Worm (Caenorhabditis elegans) whole organism, late embryonic: ENCODE data around the gene F41G3.10.

Experiments used
- C08G9.2 ChIP-seq: sonication (generic microtip); optimal IDR thresholded peaks from 2 replicates; lab custom pipeline; 2016; ENCODE audit warnings: mild to moderate bottlenecking, missing genetic modification characterization, moderate library complexity, missing compliant biosample characterization
- F13H6.1 ChIP-seq: sonication (generic microtip); optimal IDR thresholded peaks from 2 replicates; lab custom pipeline; 2016; ENCODE audit warnings: missing genetic modification characterization, missing compliant biosample characterization
- K09A11.1 ChIP-seq: sonication (generic microtip); optimal IDR thresholded peaks from 2 replicates; lab custom pipeline; 2017; ENCODE audit warnings: antibody characterized with exemption, mild to moderate bottlenecking, missing genetic modification characterization, missing compliant biosample characterization; ENCODE audit not compliant: insufficient read depth
- T23F11.4 ChIP-seq: fragments of 200-800 bp; sonication (Bioruptor generic); optimal IDR thresholded peaks from 2 replicates; lab custom pipeline; 2018; ENCODE audit warnings: mild to moderate bottlenecking, missing genetic modification characterization, missing compliant biosample characterization
- ahr-1 ChIP-seq: sonication (generic microtip); optimal IDR thresholded peaks from 2 replicates; lab custom pipeline; 2016; ENCODE audit warnings: missing genetic modification characterization, missing compliant biosample characterization
- ama-1 ChIP-seq: fragments of 150-350 bp; optimal IDR thresholded peaks from 2 replicates; lab custom pipeline; 2014
- ceh-14 ChIP-seq: sonication (generic microtip); optimal IDR thresholded peaks from 2 replicates; lab custom pipeline; 2016; ENCODE audit warnings: missing genotype, missing genetic modification characterization, missing compliant biosample characterization
- ceh-18 ChIP-seq: sonication (generic microtip); optimal IDR thresholded peaks from 2 replicates; lab custom pipeline; 2016; ENCODE audit warnings: missing genetic modification characterization, missing compliant biosample characterization
- ceh-19 ChIP-seq: fragments of 200-800 bp; sonication (Bioruptor generic); optimal IDR thresholded peaks from 2 replicates; lab custom pipeline; 2018; ENCODE audit warnings: mild to moderate bottlenecking, missing genetic modification characterization, missing compliant biosample characterization
- ceh-2 ChIP-seq: sonication (generic microtip); optimal IDR thresholded peaks from 2 replicates; lab custom pipeline; 2016; ENCODE audit warnings: missing genotype, missing genetic modification characterization, missing compliant biosample characterization
- ceh-30 ChIP-seq: fragments of 150-350 bp; optimal IDR thresholded peaks from 2 replicates; lab custom pipeline; 2014; ENCODE audit warnings: missing biosample characterization, missing genetic modification characterization
- ceh-31 ChIP-seq: sonication (generic microtip); optimal IDR thresholded peaks from 2 replicates; lab custom pipeline; 2016; ENCODE audit warnings: missing genetic modification characterization, missing compliant biosample characterization
- ceh-34 ChIP-seq: sonication (generic microtip); optimal IDR thresholded peaks from 2 replicates; lab custom pipeline; 2016; ENCODE audit warnings: mild to moderate bottlenecking, missing genetic modification characterization, missing compliant biosample characterization
- ceh-45 ChIP-seq: fragments of 200-800 bp; sonication (Bioruptor generic); IDR thresholded peaks from 2 replicates; pipeline ENCODE4 v1.3.6; 2022; ENCODE audit warnings: missing genetic modification reagents, missing genetic modification characterization, missing compliant biosample characterization
- che-1 ChIP-seq: sonication (generic microtip); optimal IDR thresholded peaks from 2 replicates; lab custom pipeline; 2016; ENCODE audit warnings: mild to moderate bottlenecking, missing genetic modification characterization, missing compliant biosample characterization
- dve-1 ChIP-seq: sonication (generic microtip); optimal IDR thresholded peaks from 2 replicates; lab custom pipeline; 2017; ENCODE audit warnings: antibody characterized with exemption, mild to moderate bottlenecking, missing genetic modification characterization, missing compliant biosample characterization
- elt-2 ChIP-seq: sonication (generic microtip); optimal IDR thresholded peaks from 2 replicates; lab custom pipeline; 2016; ENCODE audit warnings: missing genetic modification reagents, missing genetic modification characterization, missing compliant biosample characterization
- elt-4 ChIP-seq: sonication (generic microtip); optimal IDR thresholded peaks from 2 replicates; lab custom pipeline; 2016; ENCODE audit warnings: missing genetic modification characterization, missing compliant biosample characterization
- ets-4 ChIP-seq: sonication (generic microtip); optimal IDR thresholded peaks from 2 replicates; lab custom pipeline; 2016; ENCODE audit warnings: missing genetic modification characterization, missing compliant biosample characterization
- eyg-1 ChIP-seq: sonication (generic microtip); optimal IDR thresholded peaks from 2 replicates; lab custom pipeline; 2016; ENCODE audit warnings: missing genotype, missing genetic modification characterization, missing compliant biosample characterization
- fkh-6 ChIP-seq: sonication (generic microtip); optimal IDR thresholded peaks from 2 replicates; lab custom pipeline; 2016; ENCODE audit warnings: missing genetic modification characterization, missing compliant biosample characterization
- hlh-15 ChIP-seq: sonication (generic microtip); optimal IDR thresholded peaks from 2 replicates; lab custom pipeline; 2016; ENCODE audit warnings: missing genetic modification characterization, missing compliant biosample characterization
- hlh-8 ChIP-seq: sonication (generic microtip); optimal IDR thresholded peaks from 2 replicates; lab custom pipeline; 2016; ENCODE audit warnings: missing genotype, missing genetic modification characterization, missing compliant biosample characterization
- lim-6 ChIP-seq: sonication (generic microtip); optimal IDR thresholded peaks from 2 replicates; lab custom pipeline; 2016; ENCODE audit warnings: missing genetic modification characterization, missing compliant biosample characterization
- mec-3 ChIP-seq: sonication (generic microtip); optimal IDR thresholded peaks from 2 replicates; lab custom pipeline; 2016; ENCODE audit warnings: borderline replicate concordance, missing genetic modification characterization, missing compliant biosample characterization
- nfya-1 ChIP-seq: sonication (generic microtip); optimal IDR thresholded peaks from 2 replicates; lab custom pipeline; 2017; ENCODE audit warnings: missing genetic modification characterization, mild to moderate bottlenecking, missing compliant biosample characterization, antibody characterized with exemption, moderate library complexity
- nhr-232 ChIP-seq: sonication (generic microtip); optimal IDR thresholded peaks from 2 replicates; lab custom pipeline; 2016; ENCODE audit warnings: missing genetic modification characterization, missing compliant biosample characterization
- odd-2 ChIP-seq: sonication (generic microtip); optimal IDR thresholded peaks from 2 replicates; lab custom pipeline; 2017; ENCODE audit warnings: antibody characterized with exemption, mild to moderate bottlenecking, missing genetic modification characterization, missing compliant biosample characterization
- pag-3 ChIP-seq: sonication (generic microtip); optimal IDR thresholded peaks from 2 replicates; lab custom pipeline; 2016; ENCODE audit warnings: missing compliant biosample characterization, missing genetic modification characterization, borderline replicate concordance
- pat-9 ChIP-seq: fragments of 200-800 bp; sonication (Bioruptor generic); optimal IDR thresholded peaks from 2 replicates; lab custom pipeline; 2018; ENCODE audit warnings: mild to moderate bottlenecking, missing genetic modification characterization, moderate library complexity, missing compliant biosample characterization
- pax-1 ChIP-seq: fragments of 150-350 bp; optimal IDR thresholded peaks from 2 replicates; lab custom pipeline; 2014; ENCODE audit warnings: missing biosample characterization, missing genetic modification characterization
- pha-2 ChIP-seq: sonication (generic microtip); optimal IDR thresholded peaks from 2 replicates; lab custom pipeline; 2017; ENCODE audit warnings: mild to moderate bottlenecking, missing genetic modification characterization, missing compliant biosample characterization
- pqm-1 ChIP-seq: sonication (generic microtip); optimal IDR thresholded peaks from 2 replicates; lab custom pipeline; 2016; ENCODE audit warnings: missing genetic modification characterization, missing compliant biosample characterization
- pros-1 ChIP-seq: fragments of 150-350 bp; optimal IDR thresholded peaks from 2 replicates; lab custom pipeline; 2014; ENCODE audit warnings: missing biosample characterization, missing genetic modification reagents, missing genetic modification characterization
- ref-2 ChIP-seq: sonication (generic microtip); optimal IDR thresholded peaks from 2 replicates; lab custom pipeline; 2016; ENCODE audit warnings: missing genetic modification characterization, missing compliant biosample characterization
- rnt-1 ChIP-seq: sonication (generic microtip); optimal IDR thresholded peaks from 2 replicates; lab custom pipeline; 2016; ENCODE audit warnings: missing genetic modification characterization, missing compliant biosample characterization
- sox-2 ChIP-seq: fragments of 200-800 bp; sonication (Bioruptor generic); IDR thresholded peaks from 2 replicates; pipeline ENCODE4 v1.3.6; 2022; ENCODE audit warnings: missing genetic modification reagents, missing genetic modification characterization, missing compliant biosample characterization
- sox-4 ChIP-seq: sonication (generic microtip); optimal IDR thresholded peaks from 2 replicates; lab custom pipeline; 2017; ENCODE audit warnings: mild to moderate bottlenecking, missing genetic modification characterization, inconsistent platforms, missing compliant biosample characterization
- syd-9 ChIP-seq: sonication (generic microtip); optimal IDR thresholded peaks from 2 replicates; lab custom pipeline; 2016; ENCODE audit warnings: mild to moderate bottlenecking, missing genetic modification characterization, moderate library complexity, missing compliant biosample characterization
- tbx-2 ChIP-seq: sonication (generic microtip); optimal IDR thresholded peaks from 2 replicates; lab custom pipeline; 2016; ENCODE audit warnings: missing genetic modification characterization, missing compliant biosample characterization
- tbx-7 ChIP-seq: sonication (generic microtip); optimal IDR thresholded peaks from 2 replicates; lab custom pipeline; 2016; ENCODE audit warnings: missing genotype, missing genetic modification characterization, missing compliant biosample characterization
- ttx-3 ChIP-seq: sonication (generic microtip); optimal IDR thresholded peaks from 2 replicates; lab custom pipeline; 2016; ENCODE audit warnings: missing genetic modification reagents, missing genetic modification characterization, missing compliant biosample characterization
- unc-3 ChIP-seq, 2 experiments: fragments of 200-800 bp in 1 of 2; sonication (Bioruptor generic) in 1 of 2; sonication (generic microtip) in 1 of 2; conservative IDR thresholded peaks in 1 of 2; optimal IDR thresholded peaks in 1 of 2; 2 replicates each; pipeline versions ENCODE4 v1.3.6 to Lab custom; 2016 to 2022; ENCODE audit warnings: missing compliant biosample characterization in 2 of 2, missing genetic modification characterization in 2 of 2, missing genetic modification reagents in 1 of 2
- unc-42 ChIP-seq: sonication (generic microtip); optimal IDR thresholded peaks from 2 replicates; lab custom pipeline; 2016; ENCODE audit warnings: missing genotype, missing genetic modification characterization, missing compliant biosample characterization
- zip-5 ChIP-seq: sonication (generic microtip); optimal IDR thresholded peaks from 2 replicates; lab custom pipeline; 2016; ENCODE audit warnings: missing genetic modification characterization, missing compliant biosample characterization
- ztf-16 ChIP-seq: sonication (generic microtip); optimal IDR thresholded peaks from 2 replicates; lab custom pipeline; 2017; ENCODE audit warnings: missing genetic modification characterization, missing compliant biosample characterization

F41G3.10 gene

DNA sequence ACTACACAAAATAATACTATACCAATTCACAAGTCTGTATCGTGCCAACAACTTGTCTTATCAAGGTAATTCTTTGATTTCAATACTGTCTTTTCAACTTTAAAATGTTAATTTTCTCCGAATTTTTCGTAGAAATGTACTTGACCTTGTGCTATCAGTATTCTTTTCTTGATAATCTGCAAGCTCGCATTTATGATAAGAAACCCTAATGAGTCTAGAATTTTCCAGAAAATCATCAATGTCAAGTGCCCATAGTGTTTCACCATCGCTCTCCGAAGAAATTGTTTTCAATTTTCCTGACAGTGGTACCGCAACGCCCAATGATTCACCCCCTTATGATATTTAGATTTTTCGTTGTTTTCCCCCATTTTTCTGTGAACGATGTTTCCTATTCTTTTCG is 31.9 kb upstream of the F41G3.10 start:
- no peak for TF ChIP-seq ztf-16
- peak; percentile 64 for TF ChIP-seq elt-2 (tag; lab: Kevin White, UChicago)
- TF ChIP-seq ref-2 (tag; lab: Kevin White, UChicago) = no peak
- no peak for TF ChIP-seq tbx-7 (tag; lab: Kevin White, UChicago)
- no peak for TF ChIP-seq pax-1 (tag; lab: Kevin White, UChicago)
- TF ChIP-seq nhr-232 (tag; lab: Kevin White, UChicago) = no peak
- TF ChIP-seq, all 69 proteins: peak for 1

DNA sequence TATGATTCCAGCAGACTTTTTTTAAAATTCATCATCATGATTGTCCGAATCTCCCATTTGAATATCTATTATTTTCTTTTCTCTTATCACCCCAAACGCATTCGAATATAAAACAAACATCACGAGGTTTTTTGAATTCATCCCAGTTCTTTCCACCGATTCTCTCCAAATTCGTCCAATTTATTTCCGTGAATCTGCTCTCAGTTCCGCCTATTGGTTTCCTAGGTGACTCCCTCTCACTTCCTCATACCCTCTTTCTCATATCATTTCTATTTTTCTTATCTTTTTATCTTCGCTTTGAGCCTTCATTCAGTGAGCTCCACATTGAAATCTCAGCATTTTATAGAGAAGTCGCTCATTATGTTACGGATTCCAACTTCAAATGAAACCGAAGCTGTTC is 29.8 kb upstream of the F41G3.10 start, which contains the start of gene T13C2.7:
T13C2.7 (plus strand) TSS at position 301 of the 400 bp plus-strand sequence.
- TF ChIP-seq ceh-45 (GFP tag; lab: Robert Waterston, UW) (no peak), mec-3 (no peak), pag-3 (tag; lab: Kevin White, UChicago) (no peak), rnt-1 (tag; lab: Kevin White, UChicago) (no peak), sox-4 (no peak), elt-4 (tag; lab: Kevin White, UChicago) (no peak), lim-6 (no peak), zip-5 (tag; lab: Kevin White, UChicago) (no peak), ceh-19 (GFP tag; lab: Kevin White, UChicago) (no peak), pros-1 (tag; lab: Kevin White, UChicago) (no peak), ztf-16 (no peak), odd-2 (tag; lab: Kevin White, UChicago) (no peak), sox-2 (GFP tag; lab: Robert Waterston, UW) (no peak), nfya-1 (tag; lab: Kevin White, UChicago) (no peak), che-1 (tag; lab: Kevin White, UChicago) (no peak), F13H6.1 (tag; lab: Kevin White, UChicago) (no peak)

DNA sequence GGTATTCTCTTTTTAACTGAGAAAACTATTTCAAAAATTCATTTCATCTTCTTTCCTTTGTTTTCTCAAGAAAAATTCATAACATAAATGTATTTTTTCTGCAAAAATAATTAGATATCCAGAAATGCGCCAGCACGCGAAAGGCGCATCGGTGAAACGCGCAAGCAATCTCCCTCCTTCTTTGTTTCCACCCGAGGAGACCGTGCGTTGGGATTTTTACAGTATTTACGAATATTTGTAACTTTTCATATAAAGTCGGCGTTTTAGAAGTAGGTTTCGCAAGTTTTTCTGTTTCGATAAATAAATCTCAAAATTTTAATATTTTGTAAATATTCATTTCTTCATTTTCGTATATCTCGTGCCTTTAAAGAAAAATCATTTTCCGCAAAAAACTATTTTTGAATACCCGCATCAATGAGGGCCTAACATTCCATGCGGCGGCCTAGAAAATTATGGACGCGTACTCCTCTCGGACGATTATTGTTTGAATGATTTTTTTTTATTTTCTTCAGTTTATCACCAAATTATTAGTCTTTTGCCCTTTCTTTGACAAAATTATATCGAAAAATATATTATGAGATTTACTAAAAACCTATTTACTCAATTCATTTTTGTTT is 27.2 kb upstream of the F41G3.10 start, which contains the start of gene ssup-72:
ssup-72 (plus strand) TSS at position 181 of the 617 bp plus-strand sequence.
- TF ChIP-seq elt-2 (tag; lab: Kevin White, UChicago) (peak; percentile 39), C08G9.2 (tag; lab: Kevin White, UChicago) (peak; percentile 83), ceh-14 (tag; lab: Kevin White, UChicago) (peak; percentile 22), rnt-1 (tag; lab: Kevin White, UChicago) (peak; percentile 33), pax-1 (tag; lab: Kevin White, UChicago) (no peak), pqm-1 (tag; lab: Kevin White, UChicago) (no peak), ceh-34 (peak; percentile 9), ref-2 (tag; lab: Kevin White, UChicago) (peak; percentile 35), eyg-1 (tag; lab: Kevin White, UChicago) (no peak), ttx-3 (tag; lab: Kevin White, UChicago) (no peak), ceh-2 (tag; lab: Kevin White, UChicago) (peak; percentile 77), unc-42 (peak; percentile 32), syd-9 (tag; lab: Kevin White, UChicago) (no peak), pat-9 (tag; lab: Kevin White, UChicago) (no peak), dve-1 (no peak), nfya-1 (tag; lab: Kevin White, UChicago) (peak; percentile 4), ets-4 (tag; lab: Kevin White, UChicago) (peak; percentile 67), ceh-31 (tag; lab: Kevin White, UChicago) (peak; percentile 88), zip-5 (tag; lab: Kevin White, UChicago) (peak; percentile 59), T23F11.4 (GFP tag; lab: Kevin White, UChicago) (no peak), ceh-30 (tag; lab: Kevin White, UChicago) (no peak), hlh-15 (tag; lab: Kevin White, UChicago) (no peak), ceh-19 (GFP tag; lab: Kevin White, UChicago) (no peak), pag-3 (tag; lab: Kevin White, UChicago) (no peak), ama-1 (no peak), tbx-7 (tag; lab: Kevin White, UChicago) (peak; percentile 82), tbx-2 (peak; percentile 74), nhr-232 (tag; lab: Kevin White, UChicago) (no peak), ahr-1 (no peak), pha-2 (tag; lab: Kevin White, UChicago) (no peak), unc-3 (GFP tag; conservative IDR thresholded peaks at IDR 0.05; lab: Robert Waterston, UW) (no peak), unc-3 (tag; optimal IDR thresholded peaks at IDR 0.05; lab: Kevin White, UChicago) (no peak), hlh-8 (tag; lab: Kevin White, UChicago) (peak; percentile 72), lim-6 (peak; percentile 14), fkh-6 (tag; lab: Kevin White, UChicago) (no peak), ceh-18 (tag; lab: Kevin White, UChicago) (no peak), K09A11.1 (no peak)
